Fruit fly (Drosophila melanogaster): ENCODE measurements around the gene PGRP-SB2.

- TF ChIP-seq usp (GFP tag; optimal IDR thresholded peaks at IDR 0.05): no peak
- no peak for TF ChIP-seq psq (optimal IDR thresholded peaks at IDR 0.05)
- no peak for TF ChIP-seq CG8478 (optimal IDR thresholded peaks at IDR 0.05)
- no peak for TF ChIP-seq EcR (GFP tag; optimal IDR thresholded peaks at IDR 0.05)
- TF ChIP-seq pan (optimal IDR thresholded peaks at IDR 0.05): no peak
- TF ChIP-seq Dll (optimal IDR thresholded peaks at IDR 0.05): no peak
Observed at dm6 chr3L:16759483-16759882, 33.1 kb downstream of the PGRP-SB2 start.

Measured in whole organism.